Fruit fly (Drosophila melanogaster): Measurements from ENCODE around the gene Arr2.
A peak's percentile ranks its signal among the peaks of the same experiment; 100 is the strongest.

The Arr2 gene

DNA sequence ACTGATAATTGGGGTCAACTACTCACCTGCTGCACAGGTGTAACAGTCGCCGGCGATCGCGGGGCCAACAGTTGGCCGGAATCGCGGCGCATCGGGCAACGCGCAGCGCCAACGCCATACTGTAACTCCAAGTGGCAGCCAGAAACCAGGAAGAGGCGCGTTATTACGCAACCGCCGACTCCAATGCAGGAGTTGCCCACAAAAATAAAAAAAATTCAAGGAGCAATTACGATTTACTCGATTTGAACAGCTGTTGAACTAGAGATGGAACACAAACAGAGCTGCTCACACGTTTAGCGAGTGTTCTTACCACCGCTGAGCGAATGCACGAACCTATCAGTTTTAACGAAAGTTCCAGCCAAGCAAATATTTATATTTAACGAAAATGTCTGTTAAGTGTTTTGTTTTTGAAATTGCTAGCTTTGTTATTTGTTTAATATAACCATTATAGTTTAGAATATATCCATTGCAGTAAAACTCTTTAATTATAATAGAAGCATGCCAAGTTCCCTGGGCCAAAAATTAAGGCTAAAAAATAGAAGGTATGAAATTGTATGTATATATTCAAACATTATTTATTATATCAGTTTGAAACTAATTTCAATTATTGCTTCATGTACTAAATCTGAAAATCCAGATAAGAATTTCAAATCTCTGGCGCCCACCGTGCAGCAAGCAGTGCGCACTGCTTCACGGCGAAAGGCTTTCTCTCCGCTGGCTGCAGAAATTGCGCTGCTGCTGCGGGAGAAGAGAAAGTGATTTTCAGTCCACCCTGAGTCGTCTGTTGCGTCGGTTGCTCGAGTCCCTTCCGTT lies 44.6 kb downstream of the Arr2 start, which contains the start of the genes CG5989 and CG6282 (continued):
- TF ChIP-seq CG9139 (GFP tag; optimal IDR thresholded peaks at IDR 0.05): no peak
- no peak for TF ChIP-seq CG10631 (GFP tag; optimal IDR thresholded peaks at IDR 0.05)
- peak; percentile 41 for TF ChIP-seq dac (GFP tag; optimal IDR thresholded peaks at IDR 0.05)
- TF ChIP-seq CG34406 (GFP tag; optimal IDR thresholded peaks at IDR 0.05): no peak
- TF ChIP-seq Eip78C (GFP tag): peak; percentile 66
- peak; percentile 6 for TF ChIP-seq Sox102F (GFP tag; optimal IDR thresholded peaks at IDR 0.05)
- no peak for TF ChIP-seq CG8319 (GFP tag; optimal IDR thresholded peaks at IDR 0.05)
- no peak for TF ChIP-seq Ets21C (GFP tag; optimal IDR thresholded peaks at IDR 0.05)
- no peak for TF ChIP-seq Sox14 (GFP tag; optimal IDR thresholded peaks at IDR 0.05)
- peak; percentile 54 for TF ChIP-seq CG8119 (GFP tag; IDR thresholded peaks at IDR 0.05)

DNA sequence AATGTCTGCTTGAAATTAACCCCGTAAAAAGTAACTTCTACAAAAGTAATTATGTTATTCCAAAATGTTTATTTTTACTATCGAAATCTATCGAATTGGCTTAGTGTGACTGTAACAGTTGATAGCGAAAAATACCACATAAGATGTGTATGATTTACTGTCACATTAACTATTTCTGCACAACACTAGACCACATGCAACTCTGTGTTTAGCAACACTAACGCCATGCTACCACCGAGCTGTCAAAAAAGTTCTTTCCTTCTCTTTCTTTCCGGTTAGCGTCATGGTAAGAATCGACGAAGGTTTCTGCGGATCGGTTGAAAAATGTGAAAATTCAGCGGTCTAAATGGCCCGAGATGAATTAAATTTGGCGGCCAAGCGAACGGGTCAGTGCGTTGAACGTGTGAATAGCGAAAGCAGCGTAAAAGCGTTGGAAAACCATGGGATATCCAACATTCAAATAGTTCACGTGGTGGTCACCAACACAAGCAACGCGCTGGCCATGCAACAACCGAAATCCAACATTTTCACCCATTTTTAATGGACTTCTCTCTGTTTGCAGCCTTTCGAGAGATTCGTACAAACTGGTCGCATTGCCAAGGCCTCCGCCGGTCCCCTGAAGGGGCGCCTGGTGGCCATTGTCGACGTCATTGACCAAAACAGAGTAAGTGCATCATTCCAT lies 47.8 kb downstream of the Arr2 start, which contains the start of the genes Nelf-E and RpL14:
TSS of gene Nelf-E (minus strand) at position 128 of the 682 bp plus-strand sequence.
TSS of gene RpL14 (plus strand) at position 255 of the 682 bp plus-strand sequence.
- peak; percentile 83 for TF ChIP-seq CG3032 (tag; optimal IDR thresholded peaks at IDR 0.05)
- peak; percentile 83 for TF ChIP-seq CG10669 (GFP tag; optimal IDR thresholded peaks at IDR 0.05)
- peak; percentile 61 for TF ChIP-seq Ets96B (tag; optimal IDR thresholded peaks at IDR 0.05)
- peak; percentile 77 for TF ChIP-seq CG8632 (GFP tag; optimal IDR thresholded peaks at IDR 0.05)
- TF ChIP-seq fd85E (GFP tag; optimal IDR thresholded peaks at IDR 0.05): peak; percentile 91
- TF ChIP-seq CG11762 (GFP tag; optimal IDR thresholded peaks at IDR 0.05; ENCODE audit: insufficient read depth): peak; percentile 73
- TF ChIP-seq Sox14 (GFP tag; optimal IDR thresholded peaks at IDR 0.05): peak; percentile 84
- peak; percentile 88 for TF ChIP-seq cyc (GFP tag; optimal IDR thresholded peaks at IDR 0.05)
- TF ChIP-seq Sox102F (GFP tag; optimal IDR thresholded peaks at IDR 0.05): peak; percentile 92
- TF ChIP-seq Eip93F (GFP tag; optimal IDR thresholded peaks at IDR 0.05): no peak
- TF ChIP-seq vri (GFP tag; optimal IDR thresholded peaks at IDR 0.05): peak; percentile 92
- peak; percentile 88 for TF ChIP-seq CG34406 (GFP tag; optimal IDR thresholded peaks at IDR 0.05)
- peak; percentile 28; the same call in 2 of the 3 replicates for TF ChIP-seq CG8119 (GFP tag; IDR thresholded peaks at IDR 0.05)
- peak; percentile 93 for TF ChIP-seq lz (GFP tag; optimal IDR thresholded peaks at IDR 0.05)
- TF ChIP-seq Sox15 (GFP tag; optimal IDR thresholded peaks at IDR 0.05): peak; percentile 64
- TF ChIP-seq svp (GFP tag): peak; percentile 90
- TF ChIP-seq CG6854 (GFP tag; optimal IDR thresholded peaks at IDR 0.05): peak; percentile 94
- peak; percentile 84 for TF ChIP-seq pdm3 (GFP tag; optimal IDR thresholded peaks at IDR 0.05)
- peak; percentile 90 for TF ChIP-seq Met (GFP tag; optimal IDR thresholded peaks at IDR 0.05)
- peak; percentile 88 for TF ChIP-seq Hr39 (GFP tag; optimal IDR thresholded peaks at IDR 0.05)
- peak; percentile 78 for TF ChIP-seq CG16779 (tag; optimal IDR thresholded peaks at IDR 0.05)
- peak; percentile 85 for TF ChIP-seq CG1621 (tag; optimal IDR thresholded peaks at IDR 0.05)
- TF ChIP-seq fkh (GFP tag; optimal IDR thresholded peaks at IDR 0.05): peak; percentile 93
- TF ChIP-seq topi (GFP tag; optimal IDR thresholded peaks at IDR 0.05): peak; percentile 91
- peak; percentile 93 for TF ChIP-seq CG3919 (GFP tag; optimal IDR thresholded peaks at IDR 0.05)
- TF ChIP-seq esn (GFP tag; optimal IDR thresholded peaks at IDR 0.05): peak; percentile 95
- TF ChIP-seq CG6276 (GFP tag; optimal IDR thresholded peaks at IDR 0.05): no peak
- TF ChIP-seq dac (GFP tag; optimal IDR thresholded peaks at IDR 0.05): peak; percentile 78
- TF ChIP-seq CG4318 (GFP tag; optimal IDR thresholded peaks at IDR 0.05): no peak
- peak in 1 of 2 experiments; percentile 92 for TF ChIP-seq salr (GFP tag; optimal IDR thresholded peaks at IDR 0.05)
- peak; percentile 88 for TF ChIP-seq CG9139 (GFP tag; optimal IDR thresholded peaks at IDR 0.05)
- TF ChIP-seq eg (GFP tag; IDR thresholded peaks at IDR 0.05): peak; percentile 88
- TF ChIP-seq ss (GFP tag; optimal IDR thresholded peaks at IDR 0.05): peak; percentile 80 to 91
- peak; percentile 77 for TF ChIP-seq CG10631 (GFP tag; optimal IDR thresholded peaks at IDR 0.05)
- TF ChIP-seq Smox (GFP tag; optimal IDR thresholded peaks at IDR 0.05): peak; percentile 82
- TF ChIP-seq CG6792 (GFP tag; optimal IDR thresholded peaks at IDR 0.05): peak; percentile 79
- TF ChIP-seq fd59A (GFP tag; optimal IDR thresholded peaks at IDR 0.05): peak; percentile 70
- peak; percentile 46; the same call in 1 of the 2 replicates for TF ChIP-seq CG11294 (GFP tag; IDR thresholded peaks at IDR 0.05)
- TF ChIP-seq dsx (GFP tag; optimal IDR thresholded peaks at IDR 0.05; ENCODE audit: poor library complexity, severe bottlenecking): peak; percentile 57
- peak; percentile 66 for TF ChIP-seq Gug (GFP tag; IDR thresholded peaks at IDR 0.05)
- TF ChIP-seq CG31627 (GFP tag; optimal IDR thresholded peaks at IDR 0.05): peak; percentile 91
- TF ChIP-seq CG7368 (GFP tag; optimal IDR thresholded peaks at IDR 0.05): peak; percentile 80
- peak; percentile 75 for TF ChIP-seq CG8319 (GFP tag; optimal IDR thresholded peaks at IDR 0.05)

Measured in whole organism, prepupa.